Fruit fly (Drosophila melanogaster): ENCODE measurements around the gene ko.

dm6 chr3L:21130839-21131410, at the start of gene ko:
- TF ChIP-seq Met (GFP tag; optimal IDR thresholded peaks at IDR 0.05) (no peak), Sox102F (GFP tag; optimal IDR thresholded peaks at IDR 0.05) (no peak), OdsH (GFP tag; optimal IDR thresholded peaks at IDR 0.05) (no peak), Hr38 (GFP tag; optimal IDR thresholded peaks at IDR 0.05) (no peak), Gug (GFP tag; IDR thresholded peaks at IDR 0.05) (no peak), CG6808 (GFP tag; optimal IDR thresholded peaks at IDR 0.05) (no peak), CG6276 (GFP tag; optimal IDR thresholded peaks at IDR 0.05) (no peak), Sox14 (GFP tag; optimal IDR thresholded peaks at IDR 0.05) (no peak), fkh (GFP tag; optimal IDR thresholded peaks at IDR 0.05) (peak; percentile 90), fd59A (GFP tag; optimal IDR thresholded peaks at IDR 0.05) (no peak), achi (GFP tag; optimal IDR thresholded peaks at IDR 0.05) (no peak), ss (GFP tag; optimal IDR thresholded peaks at IDR 0.05) (no peak), Sox15 (GFP tag; optimal IDR thresholded peaks at IDR 0.05) (no peak), Ets96B (tag; optimal IDR thresholded peaks at IDR 0.05) (no peak)
